Fruit fly (Drosophila melanogaster) whole organism, embryonic: Measurements from ENCODE around the gene mRpS33.
A peak's percentile ranks its signal among the peaks of the same experiment; 100 is the strongest.

Experiments
- BtbVII ChIP-seq: fragments of 200-800 bp; sonication (Bioruptor generic); optimal IDR thresholded peaks from 3 replicates; lab custom pipeline; 2017; ENCODE audit warnings: missing biosample characterization, mild to moderate bottlenecking, missing genetic modification characterization
- CG11398 ChIP-seq: fragments of 200-800 bp; sonication (Bioruptor generic); optimal IDR thresholded peaks from 2 replicates; lab custom pipeline; 2016; ENCODE audit warnings: missing biosample characterization, missing genetic modification characterization
- CG11504 ChIP-seq: fragments of 200-800 bp; sonication (Bioruptor generic); optimal IDR thresholded peaks from 3 replicates; lab custom pipeline; 2019; ENCODE audit warnings: missing biosample characterization, mild to moderate bottlenecking, missing genetic modification characterization, moderate library complexity
- CG12299 ChIP-seq: fragments of 200-800 bp; sonication (Bioruptor generic); optimal IDR thresholded peaks from 2 replicates; lab custom pipeline; 2018; ENCODE audit warnings: missing biosample characterization, mild to moderate bottlenecking, missing genetic modification characterization
- CG15073 ChIP-seq: fragments of 200-800 bp; sonication (Bioruptor generic); optimal IDR thresholded peaks from 2 replicates; lab custom pipeline; 2016; ENCODE audit warnings: missing biosample characterization, missing genetic modification characterization
- CG15696 ChIP-seq: fragments of 200-800 bp; sonication (Bioruptor generic); optimal IDR thresholded peaks from 2 replicates; lab custom pipeline; 2019; ENCODE audit warnings: missing biosample characterization, mild to moderate bottlenecking, missing genetic modification characterization, moderate library complexity
- CG16813 ChIP-seq: fragments of 200-800 bp; sonication (Bioruptor generic); IDR thresholded peaks from 3 replicates; pipeline ENCODE4 v1.3.6; 2022; ENCODE audit warnings: missing biosample characterization, missing genetic modification characterization; ENCODE audit not compliant: partially characterized antibody
- CG17802 ChIP-seq: fragments of 200-800 bp; sonication (Bioruptor generic); optimal IDR thresholded peaks from 2 replicates; lab custom pipeline; 2018; ENCODE audit warnings: missing biosample characterization, mild to moderate bottlenecking, missing genetic modification characterization, moderate library complexity
- CG18476 ChIP-seq: fragments of 200-800 bp; sonication (Bioruptor generic); optimal IDR thresholded peaks from 2 replicates; lab custom pipeline; 2016; ENCODE audit warnings: missing biosample characterization, mild to moderate bottlenecking, missing genetic modification characterization
- CG2202 ChIP-seq: fragments of 200-800 bp; sonication (Bioruptor generic); optimal IDR thresholded peaks from 2 replicates; lab custom pipeline; 2018; ENCODE audit warnings: missing biosample characterization, mild to moderate bottlenecking, missing genetic modification characterization
- CG33557 ChIP-seq: fragments of 200-800 bp; sonication (Bioruptor generic); optimal IDR thresholded peaks from 2 replicates; lab custom pipeline; 2019; ENCODE audit warnings: missing biosample characterization, mild to moderate bottlenecking, missing genetic modification characterization, moderate library complexity
- CG34376 ChIP-seq: fragments of 200-800 bp; sonication (Bioruptor generic); optimal IDR thresholded peaks from 2 replicates; lab custom pipeline; 2018; ENCODE audit warnings: missing biosample characterization, mild to moderate bottlenecking, missing genetic modification characterization
- CG3847 ChIP-seq: fragments of 200-800 bp; sonication (Bioruptor generic); IDR thresholded peaks from 2 replicates; pipeline ENCODE4 v1.3.6; 2022; ENCODE audit warnings: missing biosample characterization, missing genetic modification characterization
- CG43689 ChIP-seq: fragments of 200-800 bp; sonication (Bioruptor generic); IDR thresholded peaks from 2 replicates; pipeline ENCODE4 v1.3.6; 2022; ENCODE audit warnings: missing biosample characterization, missing genetic modification characterization
- CG4404 ChIP-seq: fragments of 200-800 bp; sonication (Bioruptor generic); IDR thresholded peaks from 2 replicates; pipeline ENCODE4 v1.3.6; 2022; ENCODE audit warnings: missing biosample characterization, missing genetic modification characterization
- CG6683 ChIP-seq: fragments of 200-800 bp; sonication (Bioruptor generic); optimal IDR thresholded peaks from 2 replicates; lab custom pipeline; 2017; ENCODE audit warnings: missing biosample characterization, mild to moderate bottlenecking, missing genetic modification characterization, missing genetic modification reagents
- CG8290 ChIP-seq, 3 experiments: fragments of 200-800 bp; sonication (Bioruptor generic); optimal IDR thresholded peaks; 2 replicates each; lab custom pipeline; 2016 to 2019; ENCODE audit warnings: missing biosample characterization in 3 of 3, missing genetic modification characterization in 3 of 3, mild to moderate bottlenecking in 2 of 3, moderate library complexity in 1 of 3
- CG9437 ChIP-seq: fragments of 200-800 bp; sonication (Bioruptor generic); optimal IDR thresholded peaks from 2 replicates; lab custom pipeline; 2018; ENCODE audit warnings: missing biosample characterization, mild to moderate bottlenecking, missing genetic modification characterization
- Dbx ChIP-seq: fragments of 200-800 bp; sonication (Bioruptor generic); IDR thresholded peaks from 3 replicates; pipeline ENCODE4 v1.3.6; 2022; ENCODE audit warnings: missing biosample characterization, missing genetic modification characterization
- Fer1 ChIP-seq: fragments of 200-800 bp; sonication (Bioruptor generic); optimal IDR thresholded peaks from 2 replicates; lab custom pipeline; 2017; ENCODE audit warnings: missing biosample characterization, mild to moderate bottlenecking, missing genetic modification characterization
- Fer3 ChIP-seq: fragments of 200-800 bp; sonication (Bioruptor generic); optimal IDR thresholded peaks from 2 replicates; lab custom pipeline; 2018; ENCODE audit warnings: missing biosample characterization, mild to moderate bottlenecking, missing genetic modification characterization, moderate library complexity
- Gug ChIP-seq: fragments of 200-800 bp; sonication (Bioruptor generic); IDR thresholded peaks from 4 replicates; pipeline ENCODE4 v1.3.6; 2022; ENCODE audit warnings: missing biosample characterization, missing genetic modification characterization
- Hey ChIP-seq: fragments of 200-800 bp; sonication (Bioruptor generic); optimal IDR thresholded peaks from 3 replicates; lab custom pipeline; 2018; ENCODE audit warnings: missing biosample characterization, mild to moderate bottlenecking, missing genetic modification characterization
- Hsf ChIP-seq: fragments of 200-800 bp; sonication (Bioruptor generic); optimal IDR thresholded peaks from 3 replicates; lab custom pipeline; 2016; ENCODE audit warnings: missing biosample characterization, missing genetic modification characterization
- Nf-YA ChIP-seq: fragments of 200-800 bp; sonication (Bioruptor generic); IDR thresholded peaks from 2 replicates; pipeline ENCODE4 v1.3.6; 2022; ENCODE audit warnings: missing biosample characterization, missing genetic modification characterization
- PHDP ChIP-seq: fragments of 200-800 bp; sonication (Bioruptor generic); optimal IDR thresholded peaks from 3 replicates; lab custom pipeline; 2018; ENCODE audit warnings: missing biosample characterization, mild to moderate bottlenecking, missing genetic modification characterization, moderate library complexity
- Rx ChIP-seq: fragments of 200-800 bp; sonication (Bioruptor generic); IDR thresholded peaks from 2 replicates; pipeline ENCODE4 v1.3.6; 2022; ENCODE audit warnings: missing biosample characterization, missing genetic modification characterization
- Sox100B ChIP-seq: fragments of 200-800 bp; sonication (Bioruptor generic); optimal IDR thresholded peaks from 3 replicates; lab custom pipeline; 2018; ENCODE audit warnings: missing biosample characterization, mild to moderate bottlenecking, missing genetic modification characterization
- Sox102F ChIP-seq: fragments of 200-800 bp; sonication (Bioruptor generic); optimal IDR thresholded peaks from 2 replicates; lab custom pipeline; 2018; ENCODE audit warnings: missing biosample characterization, mild to moderate bottlenecking, missing genetic modification characterization, moderate library complexity
- Sry-β ChIP-seq: fragments of 200-800 bp; sonication (Bioruptor generic); optimal IDR thresholded peaks from 2 replicates; lab custom pipeline; 2018; ENCODE audit warnings: missing biosample characterization, mild to moderate bottlenecking, missing genetic modification characterization, moderate library complexity
- YL-1 ChIP-seq: fragments of 200-800 bp; sonication (Bioruptor generic); optimal IDR thresholded peaks from 3 replicates; lab custom pipeline; 2017; ENCODE audit warnings: missing biosample characterization, mild to moderate bottlenecking, missing genetic modification characterization
- cas ChIP-seq: fragments of 200-800 bp; sonication (Bioruptor generic); IDR thresholded peaks from 2 replicates; pipeline ENCODE4 v1.3.6; 2022; ENCODE audit warnings: missing biosample characterization, missing genetic modification characterization
- chm ChIP-seq: fragments of 200-800 bp; sonication (Bioruptor generic); IDR thresholded peaks from 2 replicates; pipeline ENCODE4 v1.3.6; 2022; ENCODE audit warnings: missing biosample characterization, missing genetic modification characterization
- crol ChIP-seq: fragments of 200-800 bp; sonication (Bioruptor generic); IDR thresholded peaks from 2 replicates; pipeline ENCODE4 v1.3.6; 2022; ENCODE audit warnings: missing biosample characterization, missing genetic modification characterization
- en ChIP-seq: fragments of 200-800 bp; sonication (Bioruptor generic); optimal IDR thresholded peaks from 2 replicates; lab custom pipeline; 2016; ENCODE audit warnings: missing biosample characterization, missing genetic modification characterization
- hkb ChIP-seq, 2 experiments: fragments of 200-800 bp in 1 of 2; fragments of >200 bp in 1 of 2; sonication (Bioruptor generic) in 1 of 2; IDR thresholded peaks in 1 of 2; optimal IDR thresholded peaks in 1 of 2; 2 replicates each; pipeline versions ENCODE4 v1.3.6 to Lab custom; 2017 to 2022; ENCODE audit warnings: missing biosample characterization in 1 of 2, missing genetic modification characterization in 1 of 2
- kni ChIP-seq: fragments of 200-800 bp; sonication (Bioruptor generic); optimal IDR thresholded peaks from 3 replicates; lab custom pipeline; 2017; ENCODE audit warnings: mild to moderate bottlenecking, missing biosample characterization, missing genetic modification reagents, missing genetic modification characterization
- mirr ChIP-seq: fragments of 200-800 bp; sonication (Bioruptor generic); optimal IDR thresholded peaks from 3 replicates; lab custom pipeline; 2018; ENCODE audit warnings: missing biosample characterization, mild to moderate bottlenecking, missing genetic modification characterization
- nerfin-2 ChIP-seq: fragments of 200-800 bp; sonication (Bioruptor generic); IDR thresholded peaks from 2 replicates; pipeline ENCODE4 v1.3.6; 2022; ENCODE audit warnings: missing biosample characterization, missing genetic modification characterization; ENCODE audit not compliant: partially characterized antibody
- nom ChIP-seq: fragments of 200-800 bp; sonication (Bioruptor generic); optimal IDR thresholded peaks from 2 replicates; lab custom pipeline; 2017; ENCODE audit warnings: missing biosample characterization, missing genetic modification characterization, mild to moderate bottlenecking, moderate library complexity, missing genetic modification reagents
- psq ChIP-seq: fragments of 200-800 bp; sonication (Bioruptor generic); optimal IDR thresholded peaks from 2 replicates; lab custom pipeline; 2017; ENCODE audit warnings: missing biosample characterization, missing genetic modification characterization
- row ChIP-seq: fragments of 200-800 bp; sonication (Bioruptor generic); IDR thresholded peaks from 3 replicates; pipeline ENCODE4 v1.3.6; 2022; ENCODE audit warnings: missing biosample characterization, missing genetic modification characterization
- sens ChIP-seq: fragments of 200-800 bp; sonication (Bioruptor generic); peaks from one replicate; lab custom pipeline; 2016; ENCODE audit warnings: missing biosample characterization, missing genetic modification characterization
- sim ChIP-seq: fragments of 200-800 bp; sonication (Bioruptor generic); IDR thresholded peaks from 2 replicates; pipeline ENCODE4 v1.3.6; 2022; ENCODE audit warnings: missing biosample characterization, missing genetic modification characterization
- sisA ChIP-seq: fragments of 200-800 bp; sonication (Bioruptor generic); IDR thresholded peaks from 2 replicates; pipeline ENCODE4 v1.3.6; 2022; ENCODE audit warnings: missing biosample characterization, missing genetic modification characterization
- sqz ChIP-seq: fragments of 200-800 bp; sonication (Bioruptor generic); optimal IDR thresholded peaks from 3 replicates; lab custom pipeline; 2018; ENCODE audit warnings: missing biosample characterization, mild to moderate bottlenecking, missing genetic modification characterization
- vvl ChIP-seq: fragments of 200-800 bp; sonication (Bioruptor generic); IDR thresholded peaks from 2 replicates; pipeline ENCODE4 v1.3.6; 2022; ENCODE audit warnings: missing biosample characterization, missing genetic modification characterization
- zfh2 ChIP-seq: fragments of 200-800 bp; sonication (Bioruptor generic); optimal IDR thresholded peaks from 2 replicates; lab custom pipeline; 2016; ENCODE audit warnings: missing biosample characterization, missing genetic modification characterization

mRpS33 gene

DNA sequence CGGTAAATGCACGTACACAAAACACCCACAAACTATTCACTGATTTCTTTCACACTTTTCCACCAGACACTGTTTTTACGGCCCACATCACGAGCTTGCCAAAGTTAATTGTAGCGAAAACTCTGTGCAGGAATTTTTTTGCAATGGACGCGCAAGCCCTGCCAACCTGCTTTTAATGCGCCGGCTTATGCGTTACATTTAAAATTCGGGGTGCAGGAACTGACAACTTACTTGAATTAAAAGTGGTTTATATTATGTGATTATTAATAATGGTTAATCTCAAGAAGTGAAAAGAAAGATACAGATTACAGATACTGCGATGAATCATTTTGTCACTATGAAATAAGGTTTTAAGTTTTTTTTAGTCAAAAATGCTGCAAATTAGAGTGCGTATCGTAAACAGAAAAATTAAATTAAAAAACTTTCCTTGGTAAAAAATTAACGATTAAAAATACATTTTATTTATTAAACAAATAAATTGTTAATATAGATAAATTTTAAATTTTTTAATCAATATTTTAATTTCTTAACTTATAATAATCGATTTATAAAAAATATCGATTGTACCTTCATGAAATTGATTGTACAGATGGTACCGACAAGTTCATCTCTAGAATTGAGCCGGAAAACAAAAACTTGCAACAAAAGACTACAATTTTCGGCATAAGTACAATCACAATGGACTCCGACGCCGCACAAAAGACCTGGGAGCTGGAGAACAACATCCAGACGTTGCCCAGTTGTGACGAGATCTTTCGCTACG lies 33.3 kb upstream of the mRpS33 start, which contains the start of the genes CG42232 and CSN5 (continued):
- peak; percentile 51; the same call in 1 of the 2 replicates for TF ChIP-seq sisA
- no peak for TF ChIP-seq Sox102F (GFP tag; lab: Kevin White, UChicago)
- no peak for TF ChIP-seq Hey (tag; lab: Kevin White, UChicago)
- no peak for TF ChIP-seq chm
- no peak for TF ChIP-seq nerfin-2 (GFP tag; lab: Robert Waterston, UW)
- no peak for TF ChIP-seq CG8290 (GFP tag; optimal IDR thresholded peaks at IDR 0.05; lab: Kevin White, UChicago)
- no peak for TF ChIP-seq CG8290 (tag; optimal IDR thresholded peaks at IDR 0.05; lab: Kevin White, UChicago)
- no peak for TF ChIP-seq sim (GFP tag; lab: Robert Waterston, UW)
- TF ChIP-seq CG4404: no peak
- peak; percentile 47; the same call in 1 of the 3 replicates for TF ChIP-seq Dbx (GFP tag; lab: Robert Waterston, UW)
- TF ChIP-seq crol: no peak
- TF ChIP-seq CG16813 (GFP tag; lab: Robert Waterston, UW): no peak; the same call in 2 of the 3 replicates
- peak; percentile 44 for TF ChIP-seq zfh2 (GFP tag; lab: Kevin White, UChicago)
- TF ChIP-seq sqz (GFP tag; lab: Kevin White, UChicago): no peak
- TF ChIP-seq CG2202: no peak
- TF ChIP-seq row (GFP tag; lab: Robert Waterston, UW): peak; percentile 78
- TF ChIP-seq PHDP: no peak
- TF ChIP-seq Sry-β (GFP tag; lab: Kevin White, UChicago): no peak
- no peak for TF ChIP-seq Nf-YA (GFP tag; lab: Robert Waterston, UW)
- TF ChIP-seq CG6683 (GFP tag; lab: Kevin White, UChicago): no peak
- TF ChIP-seq en (GFP tag; lab: Kevin White, UChicago): no peak
- TF ChIP-seq Sox100B (GFP tag; lab: Kevin White, UChicago): no peak
- no peak for TF ChIP-seq Fer3 (tag; lab: Kevin White, UChicago)
- peak; percentile 6 for TF ChIP-seq CG17802 (tag; lab: Kevin White, UChicago)
- TF ChIP-seq BtbVII (GFP tag; lab: Kevin White, UChicago): no peak
- peak; percentile 9 for TF ChIP-seq CG12299 (tag; lab: Kevin White, UChicago)
- TF ChIP-seq nom (GFP tag; lab: Kevin White, UChicago): no peak
- peak; percentile 23 for TF ChIP-seq YL-1
- no peak for TF ChIP-seq hkb (optimal IDR thresholded peaks at IDR 0.05; lab: Kevin White, UChicago)
- peak; percentile 51; the same call in 1 of the 2 replicates for TF ChIP-seq hkb (GFP tag; IDR thresholded peaks at IDR 0.05; lab: Robert Waterston, UW)
- peak; percentile 69 for TF ChIP-seq CG3847 (GFP tag; lab: Robert Waterston, UW)
- no peak for TF ChIP-seq CG11504 (tag; lab: Kevin White, UChicago)
- TF ChIP-seq vvl (GFP tag; lab: Robert Waterston, UW): peak; percentile 71
- TF ChIP-seq Fer1 (GFP tag; lab: Kevin White, UChicago): no peak
- peak; percentile 59 for TF ChIP-seq CG9437
- TF ChIP-seq kni (GFP tag; lab: Kevin White, UChicago): no peak
- TF ChIP-seq CG15073 (GFP tag; lab: Kevin White, UChicago): no peak
- no peak for TF ChIP-seq CG34376 (GFP tag; lab: Kevin White, UChicago)
- peak; percentile 28 for TF ChIP-seq psq (GFP tag; lab: Kevin White, UChicago)
- TF ChIP-seq CG15696 (tag; lab: Kevin White, UChicago): peak; percentile 60
- TF ChIP-seq CG11398 (GFP tag; lab: Kevin White, UChicago): no peak
- peak; percentile 31; the same call in 1 of the 2 replicates for TF ChIP-seq cas
- no peak; the same call in 3 of the 4 replicates for TF ChIP-seq Gug
- no peak for TF ChIP-seq CG43689 (GFP tag; lab: Robert Waterston, UW)
- no peak for TF ChIP-seq CG18476 (GFP tag; lab: Kevin White, UChicago)
- peak; percentile 66 for TF ChIP-seq Hsf (GFP tag; lab: Kevin White, UChicago)
- no peak for TF ChIP-seq mirr (GFP tag; lab: Kevin White, UChicago)
- TF ChIP-seq Rx: peak; percentile 30; the same call in 1 of the 2 replicates
- no peak for TF ChIP-seq sens (GFP tag; lab: Kevin White, UChicago)
- TF ChIP-seq CG33557 (GFP tag; lab: Kevin White, UChicago): peak; percentile 42
